Worm (Caenorhabditis elegans): ENCODE results near the gene sti-1.

DNA sequence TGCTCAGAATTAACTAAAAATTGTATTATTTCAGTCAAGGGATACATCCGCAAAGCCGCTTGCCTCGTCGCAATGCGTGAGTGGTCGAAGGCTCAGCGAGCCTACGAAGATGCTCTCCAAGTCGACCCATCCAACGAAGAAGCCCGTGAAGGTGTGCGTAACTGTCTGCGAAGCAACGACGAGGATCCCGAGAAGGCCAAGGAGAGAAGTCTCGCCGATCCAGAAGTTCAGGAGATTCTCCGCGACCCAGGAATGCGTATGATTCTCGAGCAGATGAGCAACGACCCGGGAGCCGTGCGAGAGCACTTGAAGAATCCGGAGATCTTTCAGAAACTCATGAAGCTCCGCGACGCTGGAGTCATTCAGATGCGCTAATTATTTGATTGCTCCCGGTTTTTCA lies 1.0 kb downstream of the sti-1 start:
- TF ChIP-seq ztf-1 (GFP tag; conservative IDR thresholded peaks at IDR 0.05) (no peak), zag-1 (tag; optimal IDR thresholded peaks at IDR 0.05) (no peak), lin-13 (GFP tag; optimal IDR thresholded peaks at IDR 0.05) (no peak), nhr-25 (tag; optimal IDR thresholded peaks at IDR 0.05) (no peak), unc-39 (tag; optimal IDR thresholded peaks at IDR 0.05) (no peak), nhr-6 (tag; optimal IDR thresholded peaks at IDR 0.05) (no peak), Y55F3AM.14 (GFP tag; optimal IDR thresholded peaks at IDR 0.05) (no peak), unc-62 (GFP tag; optimal IDR thresholded peaks at IDR 0.05) (no peak), egl-27 (tag; optimal IDR thresholded peaks at IDR 0.05) (no peak), nhr-237 (tag; optimal IDR thresholded peaks at IDR 0.05) (no peak), aly-2 (tag; optimal IDR thresholded peaks at IDR 0.05) (no peak), blmp-1 (tag; optimal IDR thresholded peaks at IDR 0.05; ENCODE audit: insufficient read depth) (no peak), lin-39 (tag; optimal IDR thresholded peaks at IDR 0.05) (no peak), ama-1 (optimal IDR thresholded peaks at IDR 0.05) (no peak)

Data from whole organism, L2 larva.